Worm (Caenorhabditis elegans) whole organism, young adult: ENCODE data around the gene ZC317.6.

Experiments
- B0019.2 ChIP-seq: fragments of 200-800 bp; sonication (Bioruptor generic); conservative IDR thresholded peaks from 2 replicates; pipeline ENCODE4 v1.3.6; 2022; ENCODE audit warnings: missing genetic modification reagents, missing genetic modification characterization, missing compliant biosample characterization
- B0035.1 ChIP-seq: sonication (generic microtip); optimal IDR thresholded peaks from 2 replicates; lab custom pipeline; 2016; ENCODE audit warnings: missing genetic modification characterization, mild to moderate bottlenecking, missing compliant biosample characterization, missing genotype, missing genetic modification reagents
- F10E7.11 ChIP-seq: sonication (generic microtip); optimal IDR thresholded peaks from 2 replicates; lab custom pipeline; 2017; ENCODE audit warnings: mild to moderate bottlenecking, missing genetic modification characterization, moderate library complexity, missing compliant biosample characterization
- F22D6.2 ChIP-seq: sonication (generic microtip); optimal IDR thresholded peaks from 2 replicates; lab custom pipeline; 2016; ENCODE audit warnings: mild to moderate bottlenecking, missing genetic modification characterization, missing compliant biosample characterization
- F23B12.7 ChIP-seq: sonication (generic microtip); optimal IDR thresholded peaks from 2 replicates; lab custom pipeline; 2017; ENCODE audit warnings: missing genetic modification characterization, mild to moderate bottlenecking, missing compliant biosample characterization, antibody characterized with exemption, moderate library complexity; ENCODE audit not compliant: insufficient read depth
- F49E8.2 ChIP-seq: sonication (generic microtip); optimal IDR thresholded peaks from 3 replicates; lab custom pipeline; 2017; ENCODE audit warnings: missing genetic modification characterization, mild to moderate bottlenecking, missing compliant biosample characterization, antibody characterized with exemption, moderate library complexity; ENCODE audit not compliant: insufficient read depth
- F55B11.4 ChIP-seq: sonication (generic microtip); optimal IDR thresholded peaks from 2 replicates; lab custom pipeline; 2016; ENCODE audit warnings: missing compliant biosample characterization, missing genetic modification characterization, borderline replicate concordance; ENCODE audit not compliant: insufficient read depth
- F57C9.4 ChIP-seq: sonication (generic microtip); optimal IDR thresholded peaks from 2 replicates; lab custom pipeline; 2017; ENCODE audit warnings: mild to moderate bottlenecking, missing genetic modification characterization, missing compliant biosample characterization
- K11D2.4 ChIP-seq: fragments of 200-800 bp; sonication (Bioruptor generic); IDR thresholded peaks from 2 replicates; pipeline ENCODE4 v1.3.6; 2022; ENCODE audit warnings: missing genetic modification reagents, missing genetic modification characterization, missing compliant biosample characterization
- Y79H2A.3 ChIP-seq: fragments of 200-800 bp; sonication (Bioruptor generic); conservative IDR thresholded peaks from 2 replicates; pipeline ENCODE4 v1.3.6; 2022; ENCODE audit warnings: missing genetic modification reagents, missing genetic modification characterization, missing compliant biosample characterization
- ama-1 ChIP-seq, 3 experiments: fragments of 150-350 bp in 1 of 3; sonication (generic microtip) in 2 of 3; optimal IDR thresholded peaks; 2 replicates each; lab custom pipeline; 2014 to 2018; ENCODE audit warnings: missing biosample characterization in 2 of 3, missing genetic modification characterization in 2 of 3, missing genetic modification reagents in 2 of 3
- athp-1 ChIP-seq: sonication (generic microtip); optimal IDR thresholded peaks from 2 replicates; lab custom pipeline; 2017; ENCODE audit warnings: mild to moderate bottlenecking, missing genetic modification characterization, missing compliant biosample characterization
- attf-6 ChIP-seq: fragments of 200-800 bp; sonication (Bioruptor generic); IDR thresholded peaks from 2 replicates; pipeline ENCODE4 v1.3.6; 2022; ENCODE audit warnings: missing genetic modification reagents, missing genetic modification characterization, missing compliant biosample characterization
- bed-1 ChIP-seq: fragments of 200-800 bp; sonication (Bioruptor generic); IDR thresholded peaks from 2 replicates; pipeline ENCODE4 v1.3.6; 2022; ENCODE audit warnings: missing genetic modification reagents, missing genetic modification characterization, missing compliant biosample characterization
- ceh-27 ChIP-seq: fragments of 200-800 bp; sonication (Bioruptor generic); optimal IDR thresholded peaks from 2 replicates; lab custom pipeline; 2018; ENCODE audit warnings: mild to moderate bottlenecking, missing genetic modification characterization, moderate library complexity, missing compliant biosample characterization
- chd-7 ChIP-seq: sonication (generic microtip); optimal IDR thresholded peaks from 2 replicates; lab custom pipeline; 2016; ENCODE audit warnings: mild to moderate bottlenecking, missing genetic modification characterization, moderate library complexity, missing compliant biosample characterization
- die-1 ChIP-seq: sonication (generic microtip); optimal IDR thresholded peaks from 2 replicates; lab custom pipeline; 2016; ENCODE audit warnings: missing genotype, mild to moderate bottlenecking, missing genetic modification characterization, missing compliant biosample characterization
- dox-1 ChIP-seq: fragments of 200-800 bp; sonication (Bioruptor generic); IDR thresholded peaks from 2 replicates; pipeline ENCODE4 v1.3.6; 2022; ENCODE audit warnings: missing genetic modification reagents, missing genetic modification characterization, missing compliant biosample characterization
- fkh-3 ChIP-seq: sonication (generic microtip); optimal IDR thresholded peaks from 2 replicates; lab custom pipeline; 2016; ENCODE audit warnings: mild to moderate bottlenecking, missing genetic modification characterization, missing compliant biosample characterization
- let-526 ChIP-seq: fragments of 200-800 bp; sonication (Bioruptor generic); IDR thresholded peaks from 2 replicates; pipeline ENCODE4 v1.3.6; 2022; ENCODE audit warnings: missing genetic modification reagents, missing genetic modification characterization, missing compliant biosample characterization
- lin-54 ChIP-seq: fragments of 200-800 bp; sonication (Bioruptor generic); optimal IDR thresholded peaks from 2 replicates; lab custom pipeline; 2018; ENCODE audit warnings: mild to moderate bottlenecking, missing genetic modification characterization, missing compliant biosample characterization
- lir-1 ChIP-seq: fragments of 200-800 bp; sonication (Bioruptor generic); conservative IDR thresholded peaks from 2 replicates; pipeline ENCODE4 v1.3.6; 2022; ENCODE audit warnings: missing genetic modification reagents, missing genetic modification characterization, missing compliant biosample characterization
- lsy-27 ChIP-seq: sonication (generic microtip); optimal IDR thresholded peaks from 2 replicates; lab custom pipeline; 2017; ENCODE audit warnings: missing genetic modification characterization, mild to moderate bottlenecking, missing compliant biosample characterization, antibody characterized with exemption, missing genotype, borderline replicate concordance; ENCODE audit not compliant: insufficient read depth
- madf-10 ChIP-seq: sonication (generic microtip); optimal IDR thresholded peaks from 2 replicates; lab custom pipeline; 2016; ENCODE audit warnings: mild to moderate bottlenecking, missing genetic modification characterization, missing compliant biosample characterization
- madf-3 ChIP-seq: fragments of 200-800 bp; sonication (Bioruptor generic); IDR thresholded peaks from 2 replicates; pipeline ENCODE4 v1.3.6; 2022; ENCODE audit warnings: missing genetic modification reagents, missing genetic modification characterization, missing compliant biosample characterization
- madf-8 ChIP-seq: fragments of 200-800 bp; sonication (Bioruptor generic); conservative IDR thresholded peaks from 2 replicates; pipeline ENCODE4 v1.3.6; 2022; ENCODE audit warnings: missing genetic modification reagents, missing genetic modification characterization, missing compliant biosample characterization
- nfya-1 ChIP-seq: sonication (generic microtip); optimal IDR thresholded peaks from 2 replicates; lab custom pipeline; 2017; ENCODE audit warnings: antibody characterized with exemption, missing compliant biosample characterization, missing genetic modification characterization, borderline replicate concordance; ENCODE audit not compliant: insufficient read depth
- nfyb-1 ChIP-seq: fragments of 200-800 bp; sonication (Bioruptor generic); IDR thresholded peaks from 2 replicates; pipeline ENCODE4 v1.3.6; 2022; ENCODE audit warnings: missing genetic modification reagents, missing genetic modification characterization, missing compliant biosample characterization
- nhr-120 ChIP-seq: fragments of 200-800 bp; sonication (Bioruptor generic); IDR thresholded peaks from 2 replicates; pipeline ENCODE4 v1.3.6; 2022; ENCODE audit warnings: missing genetic modification characterization, missing compliant biosample characterization
- pbrm-1 ChIP-seq: fragments of 200-800 bp; sonication (Bioruptor generic); IDR thresholded peaks from 2 replicates; pipeline ENCODE4 v1.3.6; 2022; ENCODE audit warnings: missing genetic modification reagents, missing genetic modification characterization, missing compliant biosample characterization
- rpc-1 ChIP-seq, 2 experiments: fragments of 150-350 bp in 1 of 2; sonication (generic microtip) in 1 of 2; optimal IDR thresholded peaks; 2 replicates each; lab custom pipeline; 2014 to 2018; ENCODE audit warnings: missing biosample characterization in 1 of 2, missing genetic modification characterization in 1 of 2, missing genetic modification reagents in 1 of 2, missing genotype in 1 of 2
- sdz-38 ChIP-seq: sonication (generic microtip); optimal IDR thresholded peaks from 2 replicates; lab custom pipeline; 2016; ENCODE audit warnings: missing genotype, missing genetic modification characterization, missing compliant biosample characterization
- sptf-2 ChIP-seq: fragments of 200-800 bp; sonication (Bioruptor generic); optimal IDR thresholded peaks from 2 replicates; lab custom pipeline; 2018; ENCODE audit warnings: mild to moderate bottlenecking, missing genetic modification characterization, missing compliant biosample characterization
- unc-62 ChIP-seq: fragments of 150-350 bp; optimal IDR thresholded peaks from 2 replicates; lab custom pipeline; 2014; ENCODE audit warnings: missing biosample characterization, missing genetic modification reagents, missing genetic modification characterization
- xnd-1 ChIP-seq: sonication (generic microtip); optimal IDR thresholded peaks from 2 replicates; lab custom pipeline; 2016; ENCODE audit warnings: missing genotype, missing genetic modification reagents, missing genetic modification characterization, missing compliant biosample characterization
- zim-3 ChIP-seq: sonication (generic microtip); optimal IDR thresholded peaks from 2 replicates; lab custom pipeline; 2017; ENCODE audit warnings: mild to moderate bottlenecking, missing genetic modification characterization, moderate library complexity, missing compliant biosample characterization
- ztf-25 ChIP-seq: fragments of 200-800 bp; sonication (Bioruptor generic); IDR thresholded peaks from 2 replicates; pipeline ENCODE4 v1.3.6; 2022; ENCODE audit warnings: missing genetic modification reagents, missing genetic modification characterization, missing compliant biosample characterization

ZC317.6 gene

DNA sequence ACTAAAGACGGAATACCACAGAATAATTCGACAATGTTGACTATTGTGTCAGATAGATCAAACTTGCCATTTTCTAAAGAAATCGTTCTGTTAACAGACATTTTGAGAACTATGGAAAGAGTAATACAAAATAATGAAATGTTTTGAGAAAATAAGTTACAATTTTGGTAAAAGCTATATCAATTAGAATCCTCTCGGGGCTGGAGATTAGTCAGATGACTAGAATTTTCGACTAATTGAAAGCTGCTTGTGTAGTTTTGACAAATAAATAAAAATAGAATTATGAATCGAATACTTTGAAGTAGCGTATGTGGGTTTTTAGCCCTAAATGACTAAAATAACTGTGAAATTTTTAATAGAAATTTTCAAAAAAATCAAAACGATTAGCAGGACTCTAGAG, 16.5 kb upstream of the ZC317.6 start, which contains the start of gene srg-65:
Gene srg-65, minus strand, starts transcription at position 101 of the 400 bp plus-strand sequence.
- no peak for TF ChIP-seq F55B11.4 (tag; lab: Kevin White, UChicago)
- TF ChIP-seq F10E7.11 (tag; lab: Kevin White, UChicago), result no peak
- TF ChIP-seq attf-6 (GFP tag; lab: Robert Waterston, UW), result no peak
- TF ChIP-seq B0035.1 (tag; lab: Kevin White, UChicago), result no peak
- TF ChIP-seq nfyb-1 (GFP tag; lab: Robert Waterston, UW), result no peak
- TF ChIP-seq unc-62 (GFP tag; lab: Kevin White, UChicago), result no peak
- TF ChIP-seq ztf-25 (GFP tag; lab: Robert Waterston, UW), result no peak
- no peak for TF ChIP-seq xnd-1 (tag; lab: Kevin White, UChicago)
- TF ChIP-seq chd-7, result no peak
- TF ChIP-seq madf-8 (GFP tag; lab: Robert Waterston, UW), result no peak
- TF ChIP-seq nhr-120, result no peak
- TF ChIP-seq F49E8.2, result no peak

DNA sequence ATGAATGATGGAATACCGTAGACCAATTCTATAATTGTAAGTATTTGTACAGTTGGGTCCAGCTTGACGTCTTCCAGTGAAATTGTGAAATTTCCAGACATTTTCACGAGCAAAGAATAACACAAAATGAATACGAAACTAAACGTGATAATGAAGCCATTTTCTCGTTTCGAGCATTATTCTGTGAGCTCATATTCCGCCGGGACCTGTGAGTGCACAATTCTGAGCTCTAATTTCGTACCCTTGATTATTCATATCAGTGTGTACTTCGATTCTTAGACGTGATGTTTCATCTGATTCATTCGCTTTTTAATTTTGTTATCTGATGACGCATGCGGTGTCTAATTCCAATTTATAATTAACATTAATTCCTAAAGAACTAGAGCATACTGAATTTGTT, 13.9 kb upstream of the ZC317.6 start, which contains the start of gene srg-66:
Gene srg-66, minus strand, starts transcription at position 101 of the 400 bp plus-strand sequence.
- TF ChIP-seq nfya-1 (tag; lab: Kevin White, UChicago), result no peak
- TF ChIP-seq fkh-3, result no peak
- TF ChIP-seq die-1 (tag; lab: Kevin White, UChicago), result no peak
- no peak for TF ChIP-seq lir-1 (GFP tag; lab: Robert Waterston, UW)
- no peak for TF ChIP-seq athp-1 (tag; lab: Kevin White, UChicago)
- no peak for TF ChIP-seq lsy-27 (tag; lab: Kevin White, UChicago)
- TF ChIP-seq F23B12.7 (tag; lab: Kevin White, UChicago), result no peak
- TF ChIP-seq B0019.2 (GFP tag; lab: Robert Waterston, UW), result no peak
- TF ChIP-seq K11D2.4, result no peak
- TF ChIP-seq rpc-1 (optimal IDR thresholded peaks at IDR 0.05; lab: Kevin White, UChicago), result no peak
- no peak for TF ChIP-seq rpc-1 (tag; optimal IDR thresholded peaks at IDR 0.05; lab: Kevin White, UChicago)
- TF ChIP-seq sptf-2 (GFP tag; lab: Kevin White, UChicago), result no peak
- TF ChIP-seq ama-1 (optimal IDR thresholded peaks at IDR 0.05; lab: Kevin White, UChicago), result no peak
- no peak for TF ChIP-seq ama-1 (GFP tag; optimal IDR thresholded peaks at IDR 0.05; lab: Kevin White, UChicago)
- no peak for TF ChIP-seq chd-7
- no peak for TF ChIP-seq zim-3 (tag; lab: Kevin White, UChicago)
- TF ChIP-seq B0035.1 (tag; lab: Kevin White, UChicago), result no peak
- no peak for TF ChIP-seq pbrm-1 (GFP tag; lab: Robert Waterston, UW)
- TF ChIP-seq ceh-27 (GFP tag; lab: Kevin White, UChicago), result no peak
- TF ChIP-seq nhr-120, result no peak
- no peak for TF ChIP-seq madf-10 (tag; lab: Kevin White, UChicago)
- TF ChIP-seq F22D6.2 (tag; lab: Kevin White, UChicago), result no peak

DNA sequence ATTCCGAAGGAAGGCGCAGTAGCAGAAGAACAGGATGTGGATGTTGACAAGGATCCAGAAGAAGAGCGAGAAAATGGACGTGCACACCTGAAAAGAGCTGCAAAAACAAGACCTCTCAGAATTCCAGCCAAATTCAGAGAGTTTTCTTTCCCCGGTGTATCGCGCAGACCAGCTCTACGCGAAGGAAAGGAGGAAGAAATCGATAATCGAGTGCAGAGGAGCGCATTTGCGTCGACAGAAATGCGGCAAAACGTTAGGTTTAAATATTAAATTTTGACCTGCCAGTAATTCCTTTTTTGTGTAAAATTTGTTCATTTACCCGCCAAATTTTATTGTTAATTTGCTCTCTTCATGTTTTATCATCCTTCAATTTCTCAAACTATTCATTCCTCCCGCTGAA, 9.3 kb upstream of the ZC317.6 start:
- no peak for TF ChIP-seq Y79H2A.3
- no peak for TF ChIP-seq dox-1 (GFP tag; lab: Robert Waterston, UW)
- TF ChIP-seq athp-1 (tag; lab: Kevin White, UChicago), result no peak
- no peak for TF ChIP-seq let-526 (GFP tag; lab: Robert Waterston, UW)
- no peak for TF ChIP-seq madf-3 (GFP tag; lab: Robert Waterston, UW)
- TF ChIP-seq sdz-38 (tag; lab: Kevin White, UChicago), result no peak
- no peak for TF ChIP-seq bed-1
- TF ChIP-seq lin-54, result no peak
- TF ChIP-seq F57C9.4 (tag; lab: Kevin White, UChicago), result no peak
- TF ChIP-seq, all 124 proteins: peak for 0
